Fruit fly (Drosophila melanogaster) whole organism, embryonic: ENCODE measurements around the gene CG8925.

Experiments
- Antp ChIP-seq: fragments of 200-800 bp; sonication (Bioruptor generic); optimal IDR thresholded peaks from 3 replicates; lab custom pipeline; 2016; ENCODE audit warnings: missing biosample characterization, missing genetic modification characterization
- Blimp-1 ChIP-seq: fragments of 200-800 bp; sonication (Bioruptor generic); optimal IDR thresholded peaks from 3 replicates; lab custom pipeline; 2018; ENCODE audit warnings: missing biosample characterization, missing genetic modification characterization, mild to moderate bottlenecking, moderate library complexity, missing genetic modification reagents
- BtbVII ChIP-seq: fragments of 200-800 bp; sonication (Bioruptor generic); optimal IDR thresholded peaks from 3 replicates; lab custom pipeline; 2017; ENCODE audit warnings: missing biosample characterization, mild to moderate bottlenecking, missing genetic modification characterization
- CG11085 ChIP-seq: fragments of 200-800 bp; sonication (Bioruptor generic); IDR thresholded peaks from 2 replicates; pipeline ENCODE4 v1.3.6; 2022; ENCODE audit warnings: missing biosample characterization, missing genetic modification characterization
- CG11504 ChIP-seq: fragments of 200-800 bp; sonication (Bioruptor generic); optimal IDR thresholded peaks from 3 replicates; lab custom pipeline; 2019; ENCODE audit warnings: missing biosample characterization, mild to moderate bottlenecking, missing genetic modification characterization, moderate library complexity
- CG11560 ChIP-seq: fragments of 200-800 bp; sonication (Bioruptor generic); IDR thresholded peaks from 3 replicates; pipeline ENCODE4 v1.3.6; 2022; ENCODE audit warnings: missing biosample characterization, missing genetic modification characterization
- CG12236 ChIP-seq: fragments of 200-800 bp; sonication (Bioruptor generic); optimal IDR thresholded peaks from 2 replicates; lab custom pipeline; 2016; ENCODE audit warnings: missing biosample characterization, missing genetic modification characterization
- CG15011 ChIP-seq: fragments of 200-800 bp; sonication (Bioruptor generic); optimal IDR thresholded peaks from 3 replicates; lab custom pipeline; 2018; ENCODE audit warnings: missing biosample characterization, mild to moderate bottlenecking, missing genetic modification characterization
- CG1603 ChIP-seq: fragments of 200-800 bp; sonication (Bioruptor generic); optimal IDR thresholded peaks from 2 replicates; lab custom pipeline; 2019; ENCODE audit warnings: missing biosample characterization, mild to moderate bottlenecking, missing genetic modification characterization, moderate library complexity
- CG17912 ChIP-seq: fragments of 200-800 bp; sonication (Bioruptor generic); optimal IDR thresholded peaks from 2 replicates; lab custom pipeline; 2018; ENCODE audit warnings: missing biosample characterization, mild to moderate bottlenecking, missing genetic modification characterization
- CG2116 ChIP-seq: fragments of 200-800 bp; sonication (Bioruptor generic); optimal IDR thresholded peaks from 3 replicates; lab custom pipeline; 2018; ENCODE audit warnings: missing biosample characterization, mild to moderate bottlenecking, missing genetic modification characterization
- CG2712 ChIP-seq: fragments of 200-800 bp; optimal IDR thresholded peaks from 3 replicates; lab custom pipeline; 2019; ENCODE audit warnings: missing biosample characterization, mild to moderate bottlenecking, missing genetic modification characterization, moderate library complexity
- CG30431 ChIP-seq: fragments of 200-800 bp; sonication (Bioruptor generic); optimal IDR thresholded peaks from 2 replicates; lab custom pipeline; 2017; ENCODE audit warnings: missing biosample characterization, missing genetic modification characterization
- CG34422 ChIP-seq: fragments of 200-800 bp; sonication (Bioruptor generic); IDR thresholded peaks from 3 replicates; pipeline ENCODE4 v1.3.6; 2022; ENCODE audit warnings: missing biosample characterization, missing genetic modification characterization
- CG4404 ChIP-seq: fragments of 200-800 bp; sonication (Bioruptor generic); IDR thresholded peaks from 2 replicates; pipeline ENCODE4 v1.3.6; 2022; ENCODE audit warnings: missing biosample characterization, missing genetic modification characterization
- CG4730 ChIP-seq: fragments of 200-800 bp; sonication (Bioruptor generic); IDR thresholded peaks from 2 replicates; pipeline ENCODE4 v1.3.6; 2022; ENCODE audit warnings: missing biosample characterization, missing genetic modification characterization
- CG4820 ChIP-seq: fragments of 200-800 bp; sonication (Bioruptor generic); optimal IDR thresholded peaks from 3 replicates; lab custom pipeline; 2016; ENCODE audit warnings: missing biosample characterization, missing genetic modification characterization
- CG6175 ChIP-seq: fragments of 200-800 bp; sonication (Bioruptor generic); IDR thresholded peaks from 3 replicates; pipeline ENCODE4 v1.3.6; 2022; ENCODE audit warnings: missing biosample characterization, missing genetic modification characterization
- CG6272 ChIP-seq: fragments of 200-800 bp; sonication (Bioruptor generic); IDR thresholded peaks from 2 replicates; pipeline ENCODE4 v1.3.6; 2022; ENCODE audit warnings: missing biosample characterization, missing genetic modification characterization
- CG7372 ChIP-seq: fragments of 200-800 bp; sonication (Bioruptor generic); IDR thresholded peaks from 2 replicates; pipeline ENCODE4 v1.3.6; 2022; ENCODE audit warnings: missing biosample characterization, missing genetic modification characterization
- CG8359 ChIP-seq: fragments of 200-800 bp; sonication (Bioruptor generic); optimal IDR thresholded peaks from 2 replicates; lab custom pipeline; 2017; ENCODE audit warnings: missing biosample characterization, mild to moderate bottlenecking, missing genetic modification characterization, borderline replicate concordance
- CG8765 ChIP-seq: fragments of 200-800 bp; sonication (Bioruptor generic); IDR thresholded peaks from 2 replicates; pipeline ENCODE4 v1.3.6; 2022; ENCODE audit warnings: missing biosample characterization, missing genetic modification characterization
- CG9817 ChIP-seq: fragments of 200-800 bp; sonication (Bioruptor generic); optimal IDR thresholded peaks from 2 replicates; lab custom pipeline; 2018; ENCODE audit warnings: missing biosample characterization, mild to moderate bottlenecking, missing genetic modification characterization, moderate library complexity
- E2f2 ChIP-seq: fragments of 200-800 bp; sonication (Bioruptor generic); IDR thresholded peaks from 2 replicates; pipeline ENCODE4 v1.3.6; 2022; ENCODE audit warnings: missing biosample characterization, missing genetic modification characterization
- HLHmδ ChIP-seq: fragments of 200-800 bp; sonication (Bioruptor generic); optimal IDR thresholded peaks from 2 replicates; lab custom pipeline; 2018; ENCODE audit warnings: missing biosample characterization, mild to moderate bottlenecking, missing genetic modification characterization, moderate library complexity
- Lpt ChIP-seq: fragments of >200 bp; optimal IDR thresholded peaks from 2 replicates; lab custom pipeline; 2018; ENCODE audit warnings: missing biosample characterization, missing genetic modification characterization
- Mes4 ChIP-seq: fragments of 200-800 bp; sonication (Bioruptor generic); optimal IDR thresholded peaks from 2 replicates; lab custom pipeline; 2016; ENCODE audit warnings: missing biosample characterization, missing genetic modification characterization
- Myb ChIP-seq: fragments of 200-800 bp; sonication (Bioruptor generic); optimal IDR thresholded peaks from 2 replicates; lab custom pipeline; 2016; ENCODE audit warnings: missing biosample characterization, missing genetic modification characterization
- Optix ChIP-seq: fragments of 200-800 bp; sonication (Bioruptor generic); IDR thresholded peaks from 3 replicates; pipeline ENCODE4 v1.3.6; 2022; ENCODE audit warnings: missing biosample characterization, missing genetic modification characterization
- Pdp1 ChIP-seq, 2 experiments: fragments of 200-800 bp; sonication (Bioruptor generic); optimal IDR thresholded peaks; 3 replicates each; lab custom pipeline; 2016; ENCODE audit warnings: missing biosample characterization in 2 of 2, missing genetic modification characterization in 2 of 2, mild to moderate bottlenecking in 1 of 2, moderate library complexity in 1 of 2
- Sox100B ChIP-seq: fragments of 200-800 bp; sonication (Bioruptor generic); optimal IDR thresholded peaks from 3 replicates; lab custom pipeline; 2018; ENCODE audit warnings: missing biosample characterization, mild to moderate bottlenecking, missing genetic modification characterization
- Sox102F ChIP-seq: fragments of 200-800 bp; sonication (Bioruptor generic); optimal IDR thresholded peaks from 2 replicates; lab custom pipeline; 2018; ENCODE audit warnings: missing biosample characterization, mild to moderate bottlenecking, missing genetic modification characterization, moderate library complexity
- Xbp1 ChIP-seq: fragments of 200-800 bp; sonication (Bioruptor generic); optimal IDR thresholded peaks from 3 replicates; lab custom pipeline; 2016; ENCODE audit warnings: missing biosample characterization, mild to moderate bottlenecking, missing genetic modification characterization
- ac ChIP-seq: fragments of 200-800 bp; sonication (Bioruptor generic); optimal IDR thresholded peaks from 3 replicates; lab custom pipeline; 2017; ENCODE audit warnings: missing biosample characterization, mild to moderate bottlenecking, missing genetic modification characterization
- ara ChIP-seq: fragments of 200-800 bp; sonication (Bioruptor generic); IDR thresholded peaks from 2 replicates; pipeline ENCODE4 v1.3.6; 2022; ENCODE audit warnings: missing biosample characterization, missing genetic modification characterization
- bbx ChIP-seq: fragments of 200-800 bp; sonication (Bioruptor generic); IDR thresholded peaks from 2 replicates; pipeline ENCODE4 v1.3.6; 2022; ENCODE audit warnings: missing biosample characterization, missing genetic modification characterization; ENCODE audit not compliant: partially characterized antibody
- chif ChIP-seq, 2 experiments: fragments of 200-800 bp; sonication (Bioruptor generic); optimal IDR thresholded peaks; 3 replicates each; lab custom pipeline; 2016; ENCODE audit warnings: missing biosample characterization in 2 of 2, missing genetic modification characterization in 2 of 2
- chinmo ChIP-seq: fragments of 200-800 bp; sonication (Bioruptor generic); IDR thresholded peaks from 4 replicates; pipeline ENCODE4 v1.3.6; 2022; ENCODE audit warnings: missing biosample characterization, missing genetic modification characterization; ENCODE audit not compliant: partially characterized antibody
- disco-r ChIP-seq: fragments of 200-800 bp; sonication (Bioruptor generic); optimal IDR thresholded peaks from 2 replicates; lab custom pipeline; 2016; ENCODE audit warnings: missing biosample characterization, missing genetic modification characterization
- dmrt99B ChIP-seq: fragments of 200-800 bp; sonication (Bioruptor generic); optimal IDR thresholded peaks from 2 replicates; lab custom pipeline; 2018; ENCODE audit warnings: missing biosample characterization, mild to moderate bottlenecking, missing genetic modification characterization, moderate library complexity
- inv ChIP-seq: fragments of 200-800 bp; sonication (Bioruptor generic); IDR thresholded peaks from 2 replicates; pipeline ENCODE4 v1.3.6; 2022; ENCODE audit warnings: missing biosample characterization, missing genetic modification characterization; ENCODE audit not compliant: partially characterized antibody
- luna ChIP-seq: fragments of 200-800 bp; sonication (Bioruptor generic); optimal IDR thresholded peaks from 2 replicates; lab custom pipeline; 2016; ENCODE audit warnings: missing biosample characterization, missing genetic modification characterization
- mld ChIP-seq: fragments of 200-800 bp; sonication (Bioruptor generic); IDR thresholded peaks from 3 replicates; pipeline ENCODE4 v1.3.6; 2022; ENCODE audit warnings: missing biosample characterization, missing genetic modification characterization; ENCODE audit not compliant: partially characterized antibody
- oc ChIP-seq: fragments of 200-800 bp; sonication (Bioruptor generic); optimal IDR thresholded peaks from 2 replicates; lab custom pipeline; 2018; ENCODE audit warnings: missing biosample characterization, mild to moderate bottlenecking, missing genetic modification characterization, moderate library complexity
- pho ChIP-seq: fragments of 200-800 bp; sonication (Bioruptor generic); optimal IDR thresholded peaks from 2 replicates; lab custom pipeline; 2016; ENCODE audit warnings: missing biosample characterization, missing genetic modification characterization
- prd ChIP-seq, 3 experiments: fragments of >200 bp in 2 of 3; fragments of 200-800 bp in 1 of 3; sonication (Bioruptor generic) in 1 of 3; optimal IDR thresholded peaks in 2 of 3; IDR thresholded peaks in 1 of 3; 2 replicates in 2 of 3; 3 replicates in 1 of 3; pipeline versions ENCODE4 v1.3.6 to Lab custom; 2017 to 2022; ENCODE audit warnings: missing biosample characterization in 1 of 3, missing genetic modification characterization in 1 of 3
- trem ChIP-seq: fragments of 200-800 bp; optimal IDR thresholded peaks from 3 replicates; lab custom pipeline; 2019; ENCODE audit warnings: missing biosample characterization, mild to moderate bottlenecking, missing genetic modification characterization, moderate library complexity

Gene CG8925

dm6 chr3R:16221359-16222299 lies 49.8 kb downstream of the CG8925 start (continued):
- TF ChIP-seq CG2116 (peak; percentile 70), CG8359 (GFP tag; lab: Kevin White, UChicago) (peak; percentile 57), dmrt99B (peak; percentile 93), CG6175 (GFP tag; lab: Robert Waterston, UW) (peak; percentile 18; the same call in 1 of the 3 replicates), CG4404 (peak; percentile 69), CG15011 (GFP tag; lab: Kevin White, UChicago) (peak; percentile 55), CG1603 (tag; lab: Kevin White, UChicago) (peak; percentile 19), Sox100B (peak; percentile 98), HLHmδ (GFP tag; lab: Kevin White, UChicago) (no peak), CG12236 (GFP tag; lab: Kevin White, UChicago) (no peak), trem (tag; lab: Kevin White, UChicago) (peak; percentile 70), Antp (GFP tag; lab: Kevin White, UChicago) (no peak), pho (GFP tag; lab: Kevin White, UChicago) (no peak), CG8765 (peak; percentile 40; the same call in 1 of the 2 replicates), Myb (no peak), Pdp1 (GFP tag; optimal IDR thresholded peaks at IDR 0.05; lab: Kevin White, UChicago) (peak in 1 of 2 experiments; percentile 55), CG11504 (tag; lab: Kevin White, UChicago) (peak; percentile 96), CG17912 (GFP tag; lab: Kevin White, UChicago) (no peak), CG6272 (GFP tag; lab: Robert Waterston, UW) (peak; percentile 83), ara (GFP tag; lab: Robert Waterston, UW) (peak; percentile 75), CG2712 (peak; percentile 95), CG30431 (peak; percentile 90), E2f2 (GFP tag; lab: Robert Waterston, UW) (peak; percentile 17; the same call in 1 of the 2 replicates), luna (GFP tag; lab: Kevin White, UChicago) (no peak), Xbp1 (GFP tag; lab: Kevin White, UChicago) (peak; percentile 88), ac (peak; percentile 33), CG4730 (GFP tag; lab: Robert Waterston, UW) (peak; percentile 67), Optix (peak; percentile 26; the same call in 2 of the 3 replicates), chinmo (GFP tag; lab: Robert Waterston, UW) (peak; percentile 97), CG11560 (0 out of 3 replicates have a peak, but pooled peaks have one; percentile 23), CG34422 (GFP tag; lab: Robert Waterston, UW) (peak; percentile 68), BtbVII (peak; percentile 95), Sox102F (GFP tag; lab: Kevin White, UChicago) (peak; percentile 92), Mes4 (GFP tag; lab: Kevin White, UChicago) (no peak), mld (GFP tag; lab: Robert Waterston, UW) (no peak), Lpt (peak; percentile 35), CG11085 (0 out of 2 replicates have a peak, but pooled peaks have one; percentile 6), chif (GFP tag; optimal IDR thresholded peaks at IDR 0.05; lab: Kevin White, UChicago) (peak; percentile 29 to 38), CG7372 (GFP tag; lab: Robert Waterston, UW) (peak; percentile 84), oc (tag; lab: Kevin White, UChicago) (peak; percentile 28), CG4820 (GFP tag; lab: Kevin White, UChicago) (peak; percentile 80), bbx (GFP tag; lab: Robert Waterston, UW) (peak; percentile 51), disco-r (GFP tag; lab: Kevin White, UChicago) (no peak), Blimp-1 (GFP tag; lab: Kevin White, UChicago) (peak; percentile 85), CG9817 (peak; percentile 66), prd (optimal IDR thresholded peaks at IDR 0.05; lab: Kevin White, UChicago) (no peak), prd (GFP tag; IDR thresholded peaks at IDR 0.05; lab: Robert Waterston, UW) (peak; percentile 79), inv (GFP tag; lab: Robert Waterston, UW) (no peak)
